Fruit fly (Drosophila melanogaster) whole organism: Measurements from ENCODE around the gene CG33543.

Source experiments
- CG8478 ChIP-seq: fragments of >200 bp; optimal IDR thresholded peaks from 2 replicates; lab custom pipeline; 2018; ENCODE audit warnings: inconsistent platforms
- psq ChIP-seq: fragments of >200 bp; optimal IDR thresholded peaks from 2 replicates; lab custom pipeline; 2017
- usp ChIP-seq: fragments of >200 bp; optimal IDR thresholded peaks from 2 replicates; lab custom pipeline; 2017; ENCODE audit warnings: missing biosample characterization, missing genetic modification characterization, mixed read lengths

DNA sequence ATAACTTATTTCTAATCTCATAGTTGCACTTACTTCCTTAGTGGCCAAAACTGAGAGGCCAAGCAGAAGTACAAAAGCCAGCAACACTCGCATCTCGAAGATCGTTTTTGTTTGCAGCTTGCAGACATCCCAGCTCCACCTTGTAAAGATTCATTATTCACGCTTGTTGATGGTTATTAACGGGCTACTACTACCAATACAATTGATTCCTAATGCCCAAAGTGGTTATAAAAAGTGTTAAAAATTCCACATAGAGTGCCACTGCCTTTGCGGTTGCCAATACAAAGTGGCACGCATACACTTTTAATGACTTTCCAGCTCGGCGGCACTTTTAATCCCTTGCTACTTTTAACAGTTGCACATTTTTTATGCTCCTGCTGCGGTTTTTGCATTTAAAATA lies 14.1 kb downstream of the CG33543 start, which contains the start of gene Obp22a:
- TF ChIP-seq usp (GFP tag; lab: Kevin White, UChicago), result no peak
- TF ChIP-seq CG8478 (lab: Kevin White, UChicago), result no peak
- no peak for TF ChIP-seq psq (lab: Kevin White, UChicago)
